Worm (Caenorhabditis elegans): Measurements from ENCODE around the gene fust-1.

fust-1 gene

DNA sequence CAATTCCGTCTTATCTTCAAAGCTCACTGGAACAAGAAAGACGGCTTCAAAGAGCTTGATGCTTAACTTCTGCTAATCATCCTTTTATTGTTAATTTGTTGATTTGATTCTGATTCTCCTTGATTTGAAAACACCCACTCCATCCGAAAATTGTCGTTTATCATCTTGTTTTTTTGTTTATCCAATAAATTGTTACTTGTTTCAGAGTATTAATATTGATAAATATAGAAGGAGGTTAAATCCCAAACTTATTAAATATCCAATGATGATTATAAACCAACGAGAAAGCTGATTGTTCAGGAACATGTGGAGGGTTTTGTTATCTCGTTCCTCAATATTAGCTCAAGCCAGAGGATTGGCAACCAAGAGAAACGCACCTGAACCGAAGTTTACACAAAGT, 39.6 kb upstream of the fust-1 start, which contains the start of gene F10E7.6:
Gene F10E7.6, plus strand, starts transcription at position 301 of the 400 bp plus-strand sequence.
- TF ChIP-seq ama-1 (optimal IDR thresholded peaks at IDR 0.05), result no peak
- no peak for TF ChIP-seq hnd-1 (tag; optimal IDR thresholded peaks at IDR 0.05)
- no peak for TF ChIP-seq ets-7 (tag; optimal IDR thresholded peaks at IDR 0.05)
- TF ChIP-seq aly-1 (tag; optimal IDR thresholded peaks at IDR 0.05), result no peak
- no peak for TF ChIP-seq flt-1 (GFP tag; IDR thresholded peaks at IDR 0.05)
- no peak for TF ChIP-seq scrt-1 (GFP tag; IDR thresholded peaks at IDR 0.05)
- no peak for TF ChIP-seq B0310.2 (tag; optimal IDR thresholded peaks at IDR 0.05)
- no peak for TF ChIP-seq tbx-11 (GFP tag; IDR thresholded peaks at IDR 0.05)
- TF ChIP-seq tra-4 (tag; optimal IDR thresholded peaks at IDR 0.05), result no peak
- no peak for TF ChIP-seq ceh-13 (GFP tag; optimal IDR thresholded peaks at IDR 0.05)
- no peak for TF ChIP-seq F13C5.2 (tag; optimal IDR thresholded peaks at IDR 0.05)
- no peak for TF ChIP-seq hmbx-1 (tag; optimal IDR thresholded peaks at IDR 0.05)
- TF ChIP-seq ceh-36 (tag; optimal IDR thresholded peaks at IDR 0.05), result no peak
- no peak for TF ChIP-seq sea-1 (GFP tag; conservative IDR thresholded peaks at IDR 0.05)
- TF ChIP-seq hmg-4 (GFP tag; optimal IDR thresholded peaks at IDR 0.05), result no peak
- no peak for TF ChIP-seq tbx-37 (GFP tag; conservative IDR thresholded peaks at IDR 0.05)
- no peak for TF ChIP-seq pes-1 (GFP tag; IDR thresholded peaks at IDR 0.05)

DNA sequence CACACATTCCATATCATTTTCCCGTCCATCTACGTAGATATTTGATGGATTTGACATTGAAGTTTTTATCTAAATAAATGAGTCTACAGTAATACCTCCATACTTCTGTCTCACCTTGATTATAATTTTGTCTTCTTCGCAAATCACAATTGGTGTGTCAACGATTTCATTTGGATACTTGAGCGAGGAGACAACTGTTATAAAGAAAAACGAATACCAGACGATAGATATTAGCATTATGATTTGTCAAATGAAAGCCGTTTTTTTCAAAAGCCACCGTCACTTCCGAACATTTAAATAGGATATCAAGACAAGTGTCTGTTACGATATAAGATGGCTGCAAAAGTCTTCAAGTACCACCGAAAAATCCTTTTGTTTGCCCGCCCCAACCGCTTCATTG, 36.7 kb upstream of the fust-1 start, which contains the start of gene cutl-5:
Gene cutl-5, minus strand, starts transcription at position 269 of the 400 bp plus-strand sequence.
- TF ChIP-seq ets-7 (tag; optimal IDR thresholded peaks at IDR 0.05), result no peak
- no peak for TF ChIP-seq tra-4 (tag; optimal IDR thresholded peaks at IDR 0.05)
- no peak for TF ChIP-seq scrt-1 (GFP tag; IDR thresholded peaks at IDR 0.05)
- no peak for TF ChIP-seq F13C5.2 (tag; optimal IDR thresholded peaks at IDR 0.05)
- TF ChIP-seq hnd-1 (tag; optimal IDR thresholded peaks at IDR 0.05), result no peak
- TF ChIP-seq tbx-11 (GFP tag; IDR thresholded peaks at IDR 0.05), result no peak
- TF ChIP-seq flt-1 (GFP tag; IDR thresholded peaks at IDR 0.05), result no peak
- TF ChIP-seq sea-1 (GFP tag; conservative IDR thresholded peaks at IDR 0.05), result no peak
- TF ChIP-seq tbx-37 (GFP tag; conservative IDR thresholded peaks at IDR 0.05), result no peak
- TF ChIP-seq ama-1 (optimal IDR thresholded peaks at IDR 0.05), result no peak
- no peak for TF ChIP-seq pes-1 (GFP tag; IDR thresholded peaks at IDR 0.05)
- no peak for TF ChIP-seq hmg-4 (GFP tag; optimal IDR thresholded peaks at IDR 0.05)
- TF ChIP-seq ceh-36 (tag; optimal IDR thresholded peaks at IDR 0.05), result no peak
- no peak for TF ChIP-seq ceh-13 (GFP tag; optimal IDR thresholded peaks at IDR 0.05)
- TF ChIP-seq B0310.2 (tag; optimal IDR thresholded peaks at IDR 0.05), result no peak
- TF ChIP-seq hmbx-1 (tag; optimal IDR thresholded peaks at IDR 0.05), result no peak

DNA sequence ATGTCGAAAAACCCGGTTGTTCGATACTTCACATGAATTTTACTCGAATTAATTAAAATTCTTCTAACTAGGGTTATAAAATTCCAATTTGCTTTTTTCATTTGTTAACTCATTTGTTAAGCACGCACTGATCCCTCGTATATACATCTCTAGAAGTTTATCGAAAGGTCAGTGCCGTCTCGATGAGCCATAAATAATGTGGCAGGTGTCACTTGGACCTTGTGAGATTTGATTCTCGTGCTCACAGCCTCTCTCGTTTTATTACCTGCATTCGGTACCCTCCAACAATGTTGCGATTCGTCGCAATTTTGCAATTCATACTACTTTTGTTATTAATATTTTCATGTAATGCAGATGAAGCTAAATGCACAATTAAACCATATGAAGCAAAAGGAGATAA, 36.0 kb upstream of the fust-1 start, which contains the start of gene spon-1:
Gene spon-1, plus strand, starts transcription at position 208 of the 400 bp plus-strand sequence.
- TF ChIP-seq ama-1 (optimal IDR thresholded peaks at IDR 0.05) (no peak), ceh-36 (tag; optimal IDR thresholded peaks at IDR 0.05) (no peak), tra-4 (tag; optimal IDR thresholded peaks at IDR 0.05) (no peak), B0310.2 (tag; optimal IDR thresholded peaks at IDR 0.05) (no peak), aly-1 (tag; optimal IDR thresholded peaks at IDR 0.05) (no peak), hnd-1 (tag; optimal IDR thresholded peaks at IDR 0.05) (no peak), ceh-13 (GFP tag; optimal IDR thresholded peaks at IDR 0.05) (no peak), tbx-11 (GFP tag; IDR thresholded peaks at IDR 0.05) (no peak), F13C5.2 (tag; optimal IDR thresholded peaks at IDR 0.05) (no peak), tbx-37 (GFP tag; conservative IDR thresholded peaks at IDR 0.05) (no peak)

DNA sequence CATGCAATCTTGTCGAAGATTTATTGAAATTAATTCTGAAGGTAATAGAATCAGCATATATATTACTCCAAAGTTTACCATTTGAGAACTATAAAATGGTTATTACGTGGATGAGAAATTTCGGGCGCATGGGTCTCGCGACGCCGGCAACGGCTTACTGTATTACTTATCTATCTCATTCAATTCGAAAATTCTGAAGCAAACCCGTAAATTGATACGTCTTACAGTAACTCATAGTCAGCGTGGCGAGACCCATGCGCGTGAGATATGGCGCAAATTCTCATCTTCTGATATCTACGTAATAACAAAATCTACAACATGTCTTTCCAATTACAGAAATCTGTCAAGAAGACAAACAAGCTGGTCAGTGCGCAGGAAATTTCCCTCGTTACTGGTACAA, 32.9 kb upstream of the fust-1 start:
- TF ChIP-seq ama-1 (optimal IDR thresholded peaks at IDR 0.05), result no peak
- TF ChIP-seq aly-1 (tag; optimal IDR thresholded peaks at IDR 0.05), result no peak
- TF ChIP-seq flt-1 (GFP tag; IDR thresholded peaks at IDR 0.05), result no peak
- no peak for TF ChIP-seq tbx-11 (GFP tag; IDR thresholded peaks at IDR 0.05)
- TF ChIP-seq ets-7 (tag; optimal IDR thresholded peaks at IDR 0.05), result no peak
- no peak for TF ChIP-seq tra-4 (tag; optimal IDR thresholded peaks at IDR 0.05)

DNA sequence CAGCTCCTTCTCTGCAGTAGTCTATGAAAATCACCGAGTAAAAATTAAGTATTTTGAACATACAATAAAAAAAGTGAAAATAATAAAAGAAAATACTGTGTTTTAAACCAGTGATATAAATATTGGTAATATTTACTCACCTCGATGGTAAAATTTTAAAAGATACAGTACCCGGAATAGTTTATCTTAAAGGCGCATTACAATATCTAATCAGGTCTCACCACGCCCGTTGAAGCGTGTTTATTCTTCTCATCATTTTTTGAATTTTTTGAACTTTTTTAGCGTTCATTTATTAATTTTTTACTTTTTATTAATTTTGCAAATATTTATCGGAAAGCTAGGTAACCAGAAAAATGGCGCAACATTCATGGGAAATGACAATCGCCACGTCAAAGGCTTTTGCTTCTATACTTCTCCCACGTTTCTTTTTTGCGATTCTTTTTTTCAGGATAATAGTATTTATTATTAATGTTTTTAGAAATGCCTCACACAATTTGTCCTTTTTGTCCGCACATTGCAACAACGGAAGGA, 30.6 kb upstream of the fust-1 start, which contains the start of gene F10E7.2:
Gene F10E7.2, plus strand, starts transcription at position 481 of the 531 bp plus-strand sequence.
- TF ChIP-seq ets-7 (tag; optimal IDR thresholded peaks at IDR 0.05) (no peak), scrt-1 (GFP tag; IDR thresholded peaks at IDR 0.05) (no peak)

DNA sequence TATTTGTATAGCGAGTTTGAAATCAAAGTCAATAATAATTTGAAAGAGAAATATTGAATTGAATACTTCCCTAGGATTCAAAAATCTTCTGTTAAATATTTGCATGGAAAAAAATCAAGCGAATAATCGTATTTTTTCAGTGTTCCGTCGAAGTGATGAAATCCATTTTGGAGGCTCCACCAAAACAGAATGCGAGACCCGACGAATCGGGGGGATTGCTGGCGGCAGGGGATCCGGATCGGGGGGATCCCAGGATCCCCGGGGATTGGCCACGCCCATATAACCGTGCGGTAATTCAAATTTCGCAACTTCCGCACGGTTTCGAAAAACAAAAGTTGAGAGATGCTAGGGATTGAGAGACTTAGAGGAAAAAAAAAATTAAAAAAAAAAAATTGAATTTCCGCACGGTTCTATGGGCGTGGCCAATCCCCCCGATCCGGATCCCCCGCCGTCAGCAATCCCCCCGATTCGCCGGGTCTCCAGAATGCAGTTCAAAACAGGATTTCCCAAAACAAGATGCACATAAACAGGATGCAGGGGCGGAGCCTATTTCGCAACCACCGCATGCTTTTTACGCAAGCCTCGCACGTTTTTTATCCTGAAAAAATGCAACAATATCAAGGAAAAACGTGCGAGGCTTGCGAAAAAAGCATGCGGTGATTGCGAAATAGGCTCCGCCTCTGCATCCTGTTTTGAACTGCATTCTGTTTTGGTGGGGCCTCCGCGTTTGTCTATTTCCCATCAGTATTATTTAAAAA, 29.5 kb upstream of the fust-1 start, which contains the start of gene F10E7.11:
Gene F10E7.11, minus strand, starts transcription at position 232 of the 758 bp plus-strand sequence.
- TF ChIP-seq ama-1 (optimal IDR thresholded peaks at IDR 0.05) (no peak), hmbx-1 (tag; optimal IDR thresholded peaks at IDR 0.05) (no peak), hnd-1 (tag; optimal IDR thresholded peaks at IDR 0.05) (no peak), pes-1 (GFP tag; IDR thresholded peaks at IDR 0.05) (no peak), hmg-4 (GFP tag; optimal IDR thresholded peaks at IDR 0.05) (no peak), aly-1 (tag; optimal IDR thresholded peaks at IDR 0.05) (no peak)

DNA sequence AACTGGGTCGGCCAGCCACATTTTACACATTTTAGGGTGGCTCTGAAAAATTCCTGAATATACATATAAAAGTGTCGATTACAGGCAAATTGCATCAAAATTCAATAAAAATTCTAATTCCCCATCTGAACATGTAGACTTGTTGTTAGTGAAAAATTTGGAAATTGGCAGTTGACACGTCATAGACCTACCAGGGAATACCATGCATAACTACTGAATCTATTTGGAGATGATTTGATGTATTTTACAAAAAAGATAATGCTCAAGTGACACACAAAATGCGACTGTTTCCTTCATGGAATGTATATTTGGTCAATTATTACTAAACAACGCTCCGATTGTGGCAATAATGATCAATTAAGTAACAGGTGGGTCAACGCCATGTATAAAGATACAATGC, 25.9 kb upstream of the fust-1 start, which contains the start of gene F10E7.1:
Gene F10E7.1, plus strand, starts transcription at position 301 of the 400 bp plus-strand sequence.
- TF ChIP-seq sea-1 (GFP tag; conservative IDR thresholded peaks at IDR 0.05) (no peak), tbx-11 (GFP tag; IDR thresholded peaks at IDR 0.05) (no peak), ets-7 (tag; optimal IDR thresholded peaks at IDR 0.05) (no peak), B0310.2 (tag; optimal IDR thresholded peaks at IDR 0.05) (no peak), aly-1 (tag; optimal IDR thresholded peaks at IDR 0.05) (no peak), F13C5.2 (tag; optimal IDR thresholded peaks at IDR 0.05) (no peak), ama-1 (optimal IDR thresholded peaks at IDR 0.05) (no peak), hnd-1 (tag; optimal IDR thresholded peaks at IDR 0.05) (no peak), pes-1 (GFP tag; IDR thresholded peaks at IDR 0.05) (no peak), hmg-4 (GFP tag; optimal IDR thresholded peaks at IDR 0.05) (no peak), ceh-36 (tag; optimal IDR thresholded peaks at IDR 0.05) (no peak), ceh-13 (GFP tag; optimal IDR thresholded peaks at IDR 0.05) (no peak), flt-1 (GFP tag; IDR thresholded peaks at IDR 0.05) (no peak), tra-4 (tag; optimal IDR thresholded peaks at IDR 0.05) (no peak)

Data from whole organism, early embryonic.